Fruit fly (Drosophila melanogaster) whole organism, wandering third instar larva: Measurements from ENCODE around the gene DNAlig3.

ENCODE experiments used
- Abd-B ChIP-seq: fragments of >200 bp; optimal IDR thresholded peaks from 2 replicates; lab custom pipeline; 2017; ENCODE audit warnings: missing biosample characterization, missing genetic modification characterization
- CG9705 ChIP-seq: fragments of 200-800 bp; sonication (Bioruptor generic); optimal IDR thresholded peaks from 2 replicates; lab custom pipeline; 2018; ENCODE audit warnings: missing biosample characterization, mild to moderate bottlenecking, missing genetic modification characterization
- CrebA ChIP-seq: fragments of 200-800 bp; sonication (Bioruptor generic); optimal IDR thresholded peaks from 2 replicates; lab custom pipeline; 2016; ENCODE audit warnings: missing biosample characterization, mild to moderate bottlenecking, missing genetic modification characterization, borderline replicate concordance
- Dfd ChIP-seq: fragments of >200 bp; optimal IDR thresholded peaks from 2 replicates; lab custom pipeline; 2017; ENCODE audit warnings: missing biosample characterization, missing genetic modification characterization
- Dif ChIP-seq: fragments of 200-275, 200-300 bp; sonication (Bioruptor generic); optimal IDR thresholded peaks from 2 replicates; lab custom pipeline; 2018; ENCODE audit warnings: missing biosample characterization, missing genetic modification characterization; ENCODE audit not compliant: partially characterized antibody
- GATAd ChIP-seq: sonication (Bioruptor generic); optimal IDR thresholded peaks from 2 replicates; lab custom pipeline; 2016; ENCODE audit warnings: missing biosample characterization, missing genetic modification characterization
- HLH106 ChIP-seq: fragments of 200-800 bp; optimal IDR thresholded peaks from 3 replicates; lab custom pipeline; 2019; ENCODE audit warnings: missing biosample characterization, mild to moderate bottlenecking, missing genetic modification characterization, moderate library complexity
- Hnf4 ChIP-seq: fragments of 200-800 bp; sonication (Bioruptor generic); optimal IDR thresholded peaks from 2 replicates; lab custom pipeline; 2016; ENCODE audit warnings: missing biosample characterization, mild to moderate bottlenecking, missing genetic modification characterization
- Hr78 ChIP-seq: fragments of >200 bp; optimal IDR thresholded peaks from 2 replicates; lab custom pipeline; 2017; ENCODE audit warnings: missing biosample characterization, missing genetic modification characterization
- Hr83 ChIP-seq: fragments of 200-300 bp; sonication (Bioruptor generic); optimal IDR thresholded peaks from 2 replicates; lab custom pipeline; 2016; ENCODE audit warnings: missing biosample characterization, mild to moderate bottlenecking, missing genetic modification characterization, moderate library complexity; ENCODE audit not compliant: poor library complexity, severe bottlenecking
- Jra ChIP-seq: sonication (Bioruptor generic); optimal IDR thresholded peaks from 2 replicates; lab custom pipeline; 2016; ENCODE audit warnings: missing biosample characterization, missing genetic modification characterization
- Myc ChIP-seq: fragments of >200 bp; optimal IDR thresholded peaks from 2 replicates; lab custom pipeline; 2017
- N ChIP-seq: fragments of >200 bp; optimal IDR thresholded peaks from 2 replicates; lab custom pipeline; 2018; ENCODE audit warnings: missing biosample characterization, missing external identifiers, missing genetic modification characterization
- OdsH ChIP-seq: fragments of 200-800 bp; sonication (Bioruptor generic); optimal IDR thresholded peaks from 2 replicates; lab custom pipeline; 2016; ENCODE audit warnings: missing biosample characterization, mild to moderate bottlenecking, missing genetic modification characterization
- Rel ChIP-seq, 2 experiments: fragments of 200-800 bp; sonication (Bioruptor generic) in 1 of 2; optimal IDR thresholded peaks; 2 replicates in 1 of 2; 3 replicates in 1 of 2; lab custom pipeline; 2016 to 2019; ENCODE audit warnings: mild to moderate bottlenecking in 2 of 2, missing biosample characterization in 2 of 2, missing genetic modification characterization in 2 of 2, moderate library complexity in 1 of 2
- Sp1 ChIP-seq: fragments of 200-800 bp; sonication (Bioruptor generic); optimal IDR thresholded peaks from 3 replicates; lab custom pipeline; 2019; ENCODE audit warnings: missing biosample characterization, mild to moderate bottlenecking, missing genetic modification characterization, moderate library complexity
- Vsx2 ChIP-seq: fragments of 200-300, 225-300 bp; sonication (Bioruptor generic); optimal IDR thresholded peaks from 2 replicates; lab custom pipeline; 2018; ENCODE audit warnings: missing biosample characterization, missing genetic modification characterization; ENCODE audit not compliant: partially characterized antibody
- br ChIP-seq: fragments of 200-800 bp; sonication (Bioruptor generic); optimal IDR thresholded peaks from 2 replicates; lab custom pipeline; 2016; ENCODE audit warnings: missing biosample characterization, missing genetic modification characterization
- brk ChIP-seq: fragments of 200-800 bp; sonication (Bioruptor generic); optimal IDR thresholded peaks from 2 replicates; lab custom pipeline; 2016; ENCODE audit warnings: missing biosample characterization, mild to moderate bottlenecking, missing genetic modification characterization
- dl ChIP-seq, 2 experiments: fragments of 175-275, 200-275 bp in 1 of 2; fragments of 200-275 bp in 1 of 2; sonication (Bioruptor generic); optimal IDR thresholded peaks; lab custom pipeline; 2018; ENCODE audit warnings: mild to moderate bottlenecking in 2 of 2, missing biosample characterization in 2 of 2, missing genetic modification characterization in 2 of 2, moderate library complexity in 2 of 2; ENCODE audit not compliant: partially characterized antibody in 2 of 2, insufficient read depth in 1 of 2
- dmrt93B ChIP-seq: fragments of 200-800 bp; sonication (Bioruptor generic); optimal IDR thresholded peaks from 2 replicates; lab custom pipeline; 2018; ENCODE audit warnings: missing biosample characterization, mild to moderate bottlenecking, missing genetic modification characterization
- dsf ChIP-seq: sonication (Bioruptor generic); optimal IDR thresholded peaks from 2 replicates; lab custom pipeline; 2016; ENCODE audit warnings: missing biosample characterization, missing genetic modification characterization, borderline replicate concordance
- ey ChIP-seq: fragments of 200-800 bp; sonication (Bioruptor generic); optimal IDR thresholded peaks from 2 replicates; lab custom pipeline; 2016; ENCODE audit warnings: missing biosample characterization, missing genetic modification characterization
- foxo ChIP-seq, 2 experiments: fragments of 200-800 bp; sonication (Bioruptor generic); optimal IDR thresholded peaks; 2 replicates in 1 of 2; 3 replicates in 1 of 2; lab custom pipeline; 2016 to 2017; ENCODE audit warnings: missing biosample characterization in 2 of 2, missing genetic modification characterization in 2 of 2
- fru ChIP-seq: fragments of 200-800 bp; sonication (Bioruptor generic); optimal IDR thresholded peaks from 3 replicates; lab custom pipeline; 2016; ENCODE audit warnings: missing biosample characterization, mild to moderate bottlenecking, missing genetic modification characterization
- h ChIP-seq: fragments of 200-800 bp; sonication (Bioruptor generic); optimal IDR thresholded peaks from 3 replicates; lab custom pipeline; 2016; ENCODE audit warnings: missing biosample characterization, mild to moderate bottlenecking, missing genetic modification characterization
- jim ChIP-seq: fragments of 175-275, 200-325 bp; sonication (Bioruptor generic); optimal IDR thresholded peaks from 2 replicates; lab custom pipeline; 2016; ENCODE audit warnings: missing biosample characterization, mild to moderate bottlenecking, missing genetic modification characterization
- pan ChIP-seq: fragments of >200 bp; optimal IDR thresholded peaks from 2 replicates; lab custom pipeline; 2017
- psq ChIP-seq: fragments of 200-800 bp; sonication (Bioruptor generic); optimal IDR thresholded peaks from 3 replicates; lab custom pipeline; 2017; ENCODE audit warnings: missing biosample characterization, mild to moderate bottlenecking, missing genetic modification characterization, moderate library complexity
- rgr ChIP-seq: fragments of 200-800 bp; sonication (Bioruptor generic); optimal IDR thresholded peaks from 3 replicates; lab custom pipeline; 2016; ENCODE audit warnings: missing biosample characterization, mild to moderate bottlenecking, missing genetic modification characterization
- sage ChIP-seq: fragments of 200-800 bp; sonication (Bioruptor generic); optimal IDR thresholded peaks from 2 replicates; lab custom pipeline; 2016; ENCODE audit warnings: missing biosample characterization, mild to moderate bottlenecking, missing genetic modification characterization
- sv ChIP-seq: fragments of 200-800 bp; sonication (Bioruptor generic); optimal IDR thresholded peaks from 3 replicates; lab custom pipeline; 2016; ENCODE audit warnings: missing biosample characterization, missing genetic modification characterization
- tai ChIP-seq: sonication (Bioruptor generic); optimal IDR thresholded peaks from 2 replicates; lab custom pipeline; 2016; ENCODE audit warnings: missing biosample characterization, missing genetic modification characterization
- usp ChIP-seq: fragments of >200 bp; optimal IDR thresholded peaks from 2 replicates; lab custom pipeline; 2017; ENCODE audit warnings: missing biosample characterization, missing genetic modification characterization
- woc ChIP-seq: sonication (Bioruptor generic); optimal IDR thresholded peaks from 2 replicates; lab custom pipeline; 2016; ENCODE audit warnings: missing biosample characterization, mild to moderate bottlenecking, missing genetic modification characterization

The DNAlig3 gene

dm6 chr3R:12401672-12402296 lies at the start of gene DNAlig3:
Gene DNAlig3, minus strand, starts transcription at chr3R:12401839.
- TF ChIP-seq Rel (GFP tag; optimal IDR thresholded peaks at IDR 0.05; lab: Kevin White, UChicago), result no peak
- TF ChIP-seq Rel (tag; optimal IDR thresholded peaks at IDR 0.05; lab: Kevin White, UChicago), result peak; percentile 83
- TF ChIP-seq CG9705, result no peak

DNA sequence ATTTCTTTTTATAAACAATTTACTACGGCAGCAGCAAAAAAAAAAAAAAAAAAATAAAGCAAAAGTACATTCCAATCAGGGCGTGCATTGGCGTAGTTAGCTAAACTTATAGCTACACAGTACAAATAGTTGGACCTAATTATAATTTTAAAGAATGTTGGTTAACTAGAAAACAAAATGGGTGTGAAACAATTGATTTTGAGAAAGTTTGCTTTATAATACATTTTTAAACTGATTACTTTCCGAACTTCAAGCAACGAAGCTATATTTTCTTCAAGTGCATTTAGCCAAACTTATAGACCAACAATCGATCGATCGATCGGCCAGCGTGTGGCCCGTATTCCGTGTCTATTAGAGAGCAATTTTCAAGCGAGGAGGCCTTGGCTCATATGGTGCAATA lies 49.7 kb upstream of the DNAlig3 start:
- TF ChIP-seq CrebA (GFP tag; lab: Kevin White, UChicago) (no peak), dl (GFP tag; optimal IDR thresholded peaks at IDR 0.05; lab: Kevin White, UChicago; ENCODE audit: insufficient read depth in 1 of 2, partially characterized antibody in 2 of 2) (no peak), dsf (GFP tag; lab: Kevin White, UChicago) (no peak), sage (GFP tag; lab: Kevin White, UChicago) (no peak), sv (GFP tag; lab: Kevin White, UChicago) (no peak), foxo (GFP tag; optimal IDR thresholded peaks at IDR 0.05; lab: Kevin White, UChicago) (no peak), Hr78 (GFP tag; lab: Kevin White, UChicago) (no peak), Vsx2 (GFP tag; lab: Kevin White, UChicago) (no peak), h (GFP tag; lab: Kevin White, UChicago) (no peak), HLH106 (no peak), jim (GFP tag; lab: Kevin White, UChicago) (no peak), Hnf4 (no peak), N (GFP tag; lab: Kevin White, UChicago) (no peak), Jra (no peak), CG9705 (no peak), Abd-B (GFP tag; lab: Kevin White, UChicago) (no peak), ey (GFP tag; lab: Kevin White, UChicago) (no peak), Dif (GFP tag; lab: Kevin White, UChicago) (no peak)

- TF ChIP-seq Rel (GFP tag; optimal IDR thresholded peaks at IDR 0.05; lab: Kevin White, UChicago) (no peak), Rel (tag; optimal IDR thresholded peaks at IDR 0.05; lab: Kevin White, UChicago) (peak; percentile 46), jim (GFP tag; lab: Kevin White, UChicago) (no peak)
Observed at dm6 chr3R:12450713-12451259, 49.1 kb upstream of the DNAlig3 start.

DNA sequence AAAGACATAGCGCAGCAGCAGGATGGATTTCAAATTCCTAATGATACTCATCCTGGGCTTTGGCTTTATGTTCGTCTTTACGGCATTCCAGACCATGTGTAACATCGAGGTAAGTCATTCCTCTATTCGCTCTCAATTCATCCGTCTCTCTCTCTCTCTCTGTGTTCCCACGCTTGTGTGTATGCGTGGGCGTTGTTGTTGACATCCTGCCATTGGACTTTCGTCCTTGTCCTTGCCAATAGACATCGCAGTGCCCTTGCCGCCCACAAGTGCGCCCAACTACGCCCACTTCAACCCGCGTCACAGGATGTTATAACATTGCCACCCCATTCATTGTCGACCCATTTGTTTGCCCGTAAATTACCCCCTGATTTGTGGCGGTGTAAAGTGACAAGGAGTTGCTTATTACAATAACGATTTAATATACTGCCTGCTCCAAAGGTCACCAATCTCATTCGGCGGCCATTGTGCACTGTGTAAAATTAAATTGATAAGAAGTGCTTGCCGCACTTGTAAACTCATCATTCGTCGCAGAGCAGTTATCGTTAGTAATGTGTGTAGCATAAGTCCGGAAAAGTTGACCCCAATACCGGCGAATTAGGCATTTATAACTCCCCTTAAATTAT lies 48.1 kb upstream of the DNAlig3 start:
- TF ChIP-seq Myc (lab: Kevin White, UChicago) (no peak), dl (GFP tag; optimal IDR thresholded peaks at IDR 0.05; lab: Kevin White, UChicago; ENCODE audit: insufficient read depth in 1 of 2, partially characterized antibody in 2 of 2) (no peak), Dfd (GFP tag; lab: Kevin White, UChicago) (no peak), OdsH (no peak), sage (GFP tag; lab: Kevin White, UChicago) (no peak), GATAd (GFP tag; lab: Kevin White, UChicago) (no peak), psq (GFP tag; lab: Kevin White, UChicago) (no peak), Rel (GFP tag; optimal IDR thresholded peaks at IDR 0.05; lab: Kevin White, UChicago) (no peak), Rel (tag; optimal IDR thresholded peaks at IDR 0.05; lab: Kevin White, UChicago) (no peak), foxo (GFP tag; optimal IDR thresholded peaks at IDR 0.05; lab: Kevin White, UChicago) (no peak)

- peak; percentile 98 for TF ChIP-seq tai (GFP tag; lab: Kevin White, UChicago)
- TF ChIP-seq rgr (GFP tag; lab: Kevin White, UChicago), result peak; percentile 100
- TF ChIP-seq sage (GFP tag; lab: Kevin White, UChicago), result peak; percentile 100
- no peak for TF ChIP-seq pan (lab: Kevin White, UChicago)
- TF ChIP-seq Dif (GFP tag; lab: Kevin White, UChicago), result no peak
- TF ChIP-seq Hr78 (GFP tag; lab: Kevin White, UChicago), result no peak
- TF ChIP-seq sv (GFP tag; lab: Kevin White, UChicago), result peak; percentile 99
- peak; percentile 99 for TF ChIP-seq Jra
- TF ChIP-seq Rel (GFP tag; optimal IDR thresholded peaks at IDR 0.05; lab: Kevin White, UChicago), result peak; percentile 99
- peak; percentile 98 for TF ChIP-seq Rel (tag; optimal IDR thresholded peaks at IDR 0.05; lab: Kevin White, UChicago)
- TF ChIP-seq Hr83 (GFP tag; lab: Kevin White, UChicago), result peak; percentile 97
- no peak for TF ChIP-seq GATAd (GFP tag; lab: Kevin White, UChicago)
- peak; percentile 100 for TF ChIP-seq woc
- TF ChIP-seq N (GFP tag; lab: Kevin White, UChicago), result no peak
- TF ChIP-seq CrebA (GFP tag; lab: Kevin White, UChicago), result no peak
- TF ChIP-seq Vsx2 (GFP tag; lab: Kevin White, UChicago), result no peak
- peak; percentile 100 for TF ChIP-seq fru (GFP tag; lab: Kevin White, UChicago)
- TF ChIP-seq dl (GFP tag; optimal IDR thresholded peaks at IDR 0.05; lab: Kevin White, UChicago; ENCODE audit: insufficient read depth in 1 of 2, partially characterized antibody in 2 of 2), result no peak
- TF ChIP-seq usp, result no peak
- no peak for TF ChIP-seq Abd-B (GFP tag; lab: Kevin White, UChicago)
- peak; percentile 96 for TF ChIP-seq Dfd (GFP tag; lab: Kevin White, UChicago)
- TF ChIP-seq br (GFP tag; lab: Kevin White, UChicago), result peak; percentile 100
- TF ChIP-seq dmrt93B (GFP tag; lab: Kevin White, UChicago), result peak; percentile 99
- TF ChIP-seq h (GFP tag; lab: Kevin White, UChicago), result peak; percentile 100
- TF ChIP-seq Sp1, result peak; percentile 100
- peak; percentile 99 for TF ChIP-seq brk (GFP tag; lab: Kevin White, UChicago)
- peak; percentile 100 for TF ChIP-seq Hnf4
Observed at dm6 chr3R:12448889-12449314, 47.3 kb upstream of the DNAlig3 start, which contains the start of gene CG18549. Gene CG18549, plus strand, starts transcription at chr3R:12449296.
